Worm (Caenorhabditis elegans) whole organism, young adult: ENCODE measurements around the gene fmo-3.

Experiments used
- F37B4.10 ChIP-seq: fragments of 200-800 bp; sonication (Bioruptor generic); IDR thresholded peaks from 2 replicates; pipeline ENCODE4 v1.3.6; 2022; ENCODE audit warnings: missing genetic modification characterization, missing compliant biosample characterization
- Y56A3A.18 ChIP-seq: fragments of 200-800 bp; sonication (Bioruptor generic); IDR thresholded peaks from 2 replicates; pipeline ENCODE4 v1.3.6; 2022; ENCODE audit warnings: missing genetic modification reagents, missing genetic modification characterization, missing compliant biosample characterization
- ama-1 ChIP-seq, 3 experiments: fragments of 150-350 bp in 1 of 3; sonication (generic microtip) in 2 of 3; optimal IDR thresholded peaks; 2 replicates each; lab custom pipeline; 2014 to 2018; ENCODE audit warnings: missing biosample characterization in 2 of 3, missing genetic modification characterization in 2 of 3, missing genetic modification reagents in 2 of 3
- atf-7 ChIP-seq: sonication (generic microtip); optimal IDR thresholded peaks from 2 replicates; lab custom pipeline; 2017; ENCODE audit warnings: mild to moderate bottlenecking, missing genetic modification characterization, missing compliant biosample characterization
- attf-6 ChIP-seq: fragments of 200-800 bp; sonication (Bioruptor generic); IDR thresholded peaks from 2 replicates; pipeline ENCODE4 v1.3.6; 2022; ENCODE audit warnings: missing genetic modification reagents, missing genetic modification characterization, missing compliant biosample characterization
- ceh-27 ChIP-seq: fragments of 200-800 bp; sonication (Bioruptor generic); optimal IDR thresholded peaks from 2 replicates; lab custom pipeline; 2018; ENCODE audit warnings: mild to moderate bottlenecking, missing genetic modification characterization, moderate library complexity, missing compliant biosample characterization
- dpl-1 ChIP-seq: fragments of 150-350 bp; optimal IDR thresholded peaks from 2 replicates; lab custom pipeline; 2014; ENCODE audit warnings: missing biosample characterization, missing genetic modification reagents, missing genetic modification characterization
- lsy-27 ChIP-seq: sonication (generic microtip); optimal IDR thresholded peaks from 2 replicates; lab custom pipeline; 2017; ENCODE audit warnings: missing genetic modification characterization, mild to moderate bottlenecking, missing compliant biosample characterization, antibody characterized with exemption, missing genotype, borderline replicate concordance; ENCODE audit not compliant: insufficient read depth
- madf-6 ChIP-seq: fragments of 200-800 bp; sonication (Bioruptor generic); IDR thresholded peaks from 2 replicates; pipeline ENCODE4 v1.3.6; 2022; ENCODE audit warnings: missing genetic modification reagents, missing genetic modification characterization, missing compliant biosample characterization
- nhr-179 ChIP-seq: sonication (generic microtip); optimal IDR thresholded peaks from 2 replicates; lab custom pipeline; 2016; ENCODE audit warnings: mild to moderate bottlenecking, missing genetic modification characterization, missing compliant biosample characterization
- snpc-4 ChIP-seq, 5 experiments: fragments of 150-350 bp in 1 of 5; sonication (generic microtip) in 4 of 5; optimal IDR thresholded peaks; 2 replicates each; lab custom pipeline; 2014 to 2018; ENCODE audit warnings: missing genetic modification characterization in 5 of 5, missing biosample characterization in 3 of 5, antibody characterized with exemption in 2 of 5, mild to moderate bottlenecking in 2 of 5, missing compliant biosample characterization in 2 of 5, missing genotype in 2 of 5, moderate library complexity in 2 of 5, missing genetic modification reagents in 1 of 5
- unc-62 ChIP-seq: fragments of 150-350 bp; optimal IDR thresholded peaks from 2 replicates; lab custom pipeline; 2014; ENCODE audit warnings: missing biosample characterization, missing genetic modification reagents, missing genetic modification characterization
- zim-3 ChIP-seq: sonication (generic microtip); optimal IDR thresholded peaks from 2 replicates; lab custom pipeline; 2017; ENCODE audit warnings: mild to moderate bottlenecking, missing genetic modification characterization, moderate library complexity, missing compliant biosample characterization

ce11 chrIII:10734511-10735233 is 40.2 kb downstream of the fmo-3 start:
- TF ChIP-seq madf-6 (no peak), ama-1 (optimal IDR thresholded peaks at IDR 0.05; lab: Kevin White, UChicago) (no peak), ama-1 (GFP tag; optimal IDR thresholded peaks at IDR 0.05; lab: Kevin White, UChicago) (no peak), F37B4.10 (GFP tag; lab: Robert Waterston, UW) (no peak), snpc-4 (GFP tag; optimal IDR thresholded peaks at IDR 0.05; lab: Kevin White, UChicago) (no peak), snpc-4 (tag; optimal IDR thresholded peaks at IDR 0.05; lab: Kevin White, UChicago) (no peak), dpl-1 (GFP tag; lab: Kevin White, UChicago) (no peak), attf-6 (GFP tag; lab: Robert Waterston, UW) (no peak), ceh-27 (GFP tag; lab: Kevin White, UChicago) (no peak), unc-62 (GFP tag; lab: Kevin White, UChicago) (no peak), atf-7 (tag; lab: Kevin White, UChicago) (no peak), nhr-179 (tag; lab: Kevin White, UChicago) (no peak), zim-3 (no peak), lsy-27 (tag; lab: Kevin White, UChicago) (no peak), Y56A3A.18 (GFP tag; lab: Robert Waterston, UW) (no peak)
